Worm (Caenorhabditis elegans): ENCODE measurements around the gene nspc-17.

nspc-17 gene

ce11 chrX:14477338-14477737, 47.6 kb downstream of the nspc-17 start:
- TF ChIP-seq C34B4.2 (tag; optimal IDR thresholded peaks at IDR 0.05) (no peak), nhr-19 (GFP tag; conservative IDR thresholded peaks at IDR 0.05) (0 out of 2 replicates have a peak, but pooled peaks have one; percentile 7), xbp-1 (tag; optimal IDR thresholded peaks at IDR 0.05) (no peak), nhr-85 (tag) (no peak), nhr-12 (tag; optimal IDR thresholded peaks at IDR 0.05) (no peak), vab-15 (tag; optimal IDR thresholded peaks at IDR 0.05) (no peak), ztf-11 (tag; optimal IDR thresholded peaks at IDR 0.05) (no peak), mef-2 (tag; optimal IDR thresholded peaks at IDR 0.05) (no peak), lin-14 (GFP tag; optimal IDR thresholded peaks at IDR 0.05) (no peak), irx-1 (tag; optimal IDR thresholded peaks at IDR 0.05) (no peak), ets-5 (GFP tag; IDR thresholded peaks at IDR 0.05) (no peak), rnt-1 (tag; optimal IDR thresholded peaks at IDR 0.05) (no peak), fkh-4 (tag; optimal IDR thresholded peaks at IDR 0.05; ENCODE audit: borderline replicate concordance) (no peak), tbx-2 (tag; optimal IDR thresholded peaks at IDR 0.05) (no peak), ceh-90 (tag; optimal IDR thresholded peaks at IDR 0.05) (no peak), swsn-7 (tag; optimal IDR thresholded peaks at IDR 0.05) (no peak), hlh-17 (GFP tag; optimal IDR thresholded peaks at IDR 0.05; ENCODE audit: borderline replicate concordance) (no peak), hpl-2 (GFP tag; optimal IDR thresholded peaks at IDR 0.05) (no peak), nhr-47 (tag; optimal IDR thresholded peaks at IDR 0.05) (peak; percentile 18), fos-1 (tag; optimal IDR thresholded peaks at IDR 0.05) (no peak), aha-1 (tag; optimal IDR thresholded peaks at IDR 0.05) (no peak), elt-2 (tag; optimal IDR thresholded peaks at IDR 0.05) (peak; percentile 35), ceh-8 (GFP tag; optimal IDR thresholded peaks at IDR 0.05) (no peak), lin-13 (GFP tag; optimal IDR thresholded peaks at IDR 0.05) (no peak), snpc-4 (tag; optimal IDR thresholded peaks at IDR 0.05) (peak; percentile 95), mep-1 (tag; optimal IDR thresholded peaks at IDR 0.05) (no peak), nhr-20 (tag; optimal IDR thresholded peaks at IDR 0.05) (peak; percentile 0), lin-35 (GFP tag; optimal IDR thresholded peaks at IDR 0.05) (no peak), mdl-1 (tag; optimal IDR thresholded peaks at IDR 0.05) (no peak), pqm-1 (tag; optimal IDR thresholded peaks at IDR 0.05) (no peak), aly-2 (tag; optimal IDR thresholded peaks at IDR 0.05) (no peak), skn-1 (tag; optimal IDR thresholded peaks at IDR 0.05) (peak; percentile 2), nhr-90 (tag; optimal IDR thresholded peaks at IDR 0.05; ENCODE audit: poor library complexity) (no peak), C16A3.4 (tag; optimal IDR thresholded peaks at IDR 0.05) (no peak), snu-23 (GFP tag; optimal IDR thresholded peaks at IDR 0.05) (no peak), hlh-4 (tag; optimal IDR thresholded peaks at IDR 0.05) (no peak), lin-15B (tag; optimal IDR thresholded peaks at IDR 0.05) (no peak), Y116A8C.19 (tag; optimal IDR thresholded peaks at IDR 0.05; ENCODE audit: borderline replicate concordance) (no peak), nhr-237 (tag; optimal IDR thresholded peaks at IDR 0.05) (no peak)

ce11 chrX:14476625-14477257, 48.2 kb downstream of the nspc-17 start:
- TF ChIP-seq grh-1 (GFP tag; IDR thresholded peaks at IDR 0.05), result peak; percentile 45; the same call in 1 of the 2 replicates
- TF ChIP-seq irx-1 (tag; optimal IDR thresholded peaks at IDR 0.05), result peak; percentile 67
- TF ChIP-seq dsc-1 (tag; optimal IDR thresholded peaks at IDR 0.05), result no peak
- TF ChIP-seq lin-15B (tag; optimal IDR thresholded peaks at IDR 0.05), result no peak
- TF ChIP-seq dpl-1 (GFP tag; optimal IDR thresholded peaks at IDR 0.05), result peak in 2 of 3 experiments; percentile 15 to 30
- TF ChIP-seq fkh-4 (tag; optimal IDR thresholded peaks at IDR 0.05; ENCODE audit: borderline replicate concordance), result no peak
- no peak for TF ChIP-seq nhr-76 (tag; optimal IDR thresholded peaks at IDR 0.05)
- TF ChIP-seq nhr-12 (tag; optimal IDR thresholded peaks at IDR 0.05), result no peak
- peak; percentile 71 for TF ChIP-seq nhr-47 (tag; optimal IDR thresholded peaks at IDR 0.05)
- TF ChIP-seq sup-37 (GFP tag; optimal IDR thresholded peaks at IDR 0.05), result no peak
- TF ChIP-seq nhr-90 (tag; optimal IDR thresholded peaks at IDR 0.05; ENCODE audit: poor library complexity), result peak; percentile 87
- TF ChIP-seq nhr-28 (tag; optimal IDR thresholded peaks at IDR 0.05), result no peak
- no peak for TF ChIP-seq ceh-8 (GFP tag; optimal IDR thresholded peaks at IDR 0.05)
- no peak for TF ChIP-seq lin-39 (tag; optimal IDR thresholded peaks at IDR 0.05)
- no peak for TF ChIP-seq ces-1 (GFP tag; optimal IDR thresholded peaks at IDR 0.05)
- no peak for TF ChIP-seq fkh-10 (GFP tag; optimal IDR thresholded peaks at IDR 0.05)
- no peak for TF ChIP-seq Y116A8C.19 (tag; optimal IDR thresholded peaks at IDR 0.05; ENCODE audit: borderline replicate concordance)
- peak; percentile 44; the same call in 1 of the 2 replicates for TF ChIP-seq isw-1 (GFP tag; IDR thresholded peaks at IDR 0.05)
- TF ChIP-seq ceh-90 (tag; optimal IDR thresholded peaks at IDR 0.05), result no peak
- TF ChIP-seq sptf-1 (tag; optimal IDR thresholded peaks at IDR 0.05), result no peak
- peak in 1 of 2 experiments; percentile 50 for TF ChIP-seq mdl-1 (tag; optimal IDR thresholded peaks at IDR 0.05)
- TF ChIP-seq ceh-82 (tag; optimal IDR thresholded peaks at IDR 0.05), result peak; percentile 38 to 57 (median 46)
- TF ChIP-seq efl-3 (GFP tag; optimal IDR thresholded peaks at IDR 0.05), result no peak

Measured in whole organism, L1 larva.